Worm (Caenorhabditis elegans): ENCODE data around the gene mrp-6.
A peak's percentile ranks its signal among the peaks of the same experiment; 100 is the strongest.

DNA sequence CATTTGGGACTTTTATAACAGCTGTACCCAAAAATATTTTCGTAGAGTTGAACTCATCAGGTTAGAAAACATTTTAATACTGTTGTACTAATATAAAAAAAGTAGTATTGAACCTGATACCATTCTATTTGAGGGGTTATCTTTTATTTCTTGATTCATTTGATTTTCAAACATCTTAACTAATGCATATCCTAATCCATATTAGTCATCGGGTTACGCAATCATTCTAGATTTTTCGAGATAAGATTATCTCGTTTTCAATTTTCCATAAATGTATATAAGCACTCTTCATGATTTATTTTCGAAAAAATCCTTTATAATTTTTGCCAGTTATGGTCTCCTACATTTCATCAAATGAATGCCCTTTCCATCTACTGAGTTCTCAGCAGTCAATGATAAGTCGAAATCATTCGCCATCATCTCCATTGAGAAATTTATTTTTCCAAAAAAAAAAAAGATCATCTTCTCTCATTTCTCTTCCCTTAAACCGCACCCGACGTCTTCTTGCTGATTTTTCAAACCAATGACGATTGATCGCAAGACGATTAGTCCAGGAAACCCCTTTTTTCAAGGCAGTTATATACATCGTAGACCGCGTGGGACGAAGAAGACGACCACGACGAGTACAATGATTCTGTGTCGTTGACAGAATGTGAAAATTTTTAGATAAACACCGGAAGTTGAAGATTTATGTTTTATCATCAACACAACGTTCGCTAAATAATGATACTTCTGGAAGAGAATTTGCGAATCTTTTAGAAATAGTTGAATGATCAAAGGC is 48.0 kb downstream of the mrp-6 start:
- no peak for TF ChIP-seq egl-27 (tag; optimal IDR thresholded peaks at IDR 0.05)
- no peak for TF ChIP-seq snpc-4 (tag; optimal IDR thresholded peaks at IDR 0.05)
- no peak for TF ChIP-seq zag-1 (tag; optimal IDR thresholded peaks at IDR 0.05)
- TF ChIP-seq C34F6.9 (tag; optimal IDR thresholded peaks at IDR 0.05), result no peak
- no peak for TF ChIP-seq unc-39 (tag; optimal IDR thresholded peaks at IDR 0.05)
- no peak for TF ChIP-seq lsy-2 (tag; optimal IDR thresholded peaks at IDR 0.05)
- no peak for TF ChIP-seq ceh-82 (tag; optimal IDR thresholded peaks at IDR 0.05)
- TF ChIP-seq peb-1 (tag; optimal IDR thresholded peaks at IDR 0.05), result no peak
- no peak for TF ChIP-seq ama-1 (optimal IDR thresholded peaks at IDR 0.05)
- peak; percentile 59 for TF ChIP-seq nhr-21 (tag; optimal IDR thresholded peaks at IDR 0.05)
- no peak for TF ChIP-seq fos-1 (tag; optimal IDR thresholded peaks at IDR 0.05)
